Fruit fly (Drosophila melanogaster) whole organism, embryonic: ENCODE data around the gene CG32647.

ENCODE experiments used
- Abd-B ChIP-seq: fragments of 200-800 bp; sonication (Bioruptor generic); optimal IDR thresholded peaks from 2 replicates; lab custom pipeline; 2018; ENCODE audit warnings: missing biosample characterization, mild to moderate bottlenecking, missing genetic modification characterization, moderate library complexity
- Ada2b ChIP-seq: fragments of 200-800 bp; sonication (Bioruptor generic); IDR thresholded peaks from 2 replicates; pipeline ENCODE4 v1.3.6; 2022; ENCODE audit warnings: missing biosample characterization, missing genetic modification characterization
- Aef1 ChIP-seq: fragments of 200-800 bp; sonication (Bioruptor generic); IDR thresholded peaks from 3 replicates; pipeline ENCODE4 v1.3.6; 2022; ENCODE audit warnings: missing biosample characterization, missing genetic modification characterization
- CG12155 ChIP-seq: fragments of 200-800 bp; sonication (Bioruptor generic); optimal IDR thresholded peaks from 3 replicates; lab custom pipeline; 2016; ENCODE audit warnings: missing biosample characterization, missing genetic modification characterization
- CG1529 ChIP-seq: fragments of 200-800 bp; sonication (Bioruptor generic); optimal IDR thresholded peaks from 3 replicates; lab custom pipeline; 2018; ENCODE audit warnings: missing biosample characterization, missing genetic modification characterization
- CG1602 ChIP-seq: fragments of 200-800 bp; sonication (Bioruptor generic); optimal IDR thresholded peaks from 3 replicates; lab custom pipeline; 2016; ENCODE audit warnings: missing biosample characterization, missing genetic modification characterization
- CG16815 ChIP-seq: fragments of 200-800 bp; sonication (Bioruptor generic); optimal IDR thresholded peaks from 3 replicates; lab custom pipeline; 2017; ENCODE audit warnings: missing biosample characterization, mild to moderate bottlenecking, missing genetic modification characterization
- CG16863 ChIP-seq: fragments of 200-800 bp; sonication (Bioruptor generic); optimal IDR thresholded peaks from 3 replicates; lab custom pipeline; 2016; ENCODE audit warnings: missing biosample characterization, missing genetic modification characterization
- CG17385 ChIP-seq: fragments of 200-800 bp; sonication (Bioruptor generic); optimal IDR thresholded peaks from 3 replicates; lab custom pipeline; 2018; ENCODE audit warnings: missing biosample characterization, mild to moderate bottlenecking, missing genetic modification characterization
- CG17912 ChIP-seq: fragments of 200-800 bp; sonication (Bioruptor generic); optimal IDR thresholded peaks from 2 replicates; lab custom pipeline; 2018; ENCODE audit warnings: missing biosample characterization, mild to moderate bottlenecking, missing genetic modification characterization
- CG1792 ChIP-seq: fragments of 200-800 bp; sonication (Bioruptor generic); optimal IDR thresholded peaks from 2 replicates; lab custom pipeline; 2016; ENCODE audit warnings: missing biosample characterization, missing genetic modification characterization
- CG18262 ChIP-seq: fragments of 200-800 bp; optimal IDR thresholded peaks from 3 replicates; lab custom pipeline; 2019; ENCODE audit warnings: missing biosample characterization, mild to moderate bottlenecking, missing genetic modification characterization, moderate library complexity
- CG2202 ChIP-seq: fragments of 200-800 bp; sonication (Bioruptor generic); optimal IDR thresholded peaks from 2 replicates; lab custom pipeline; 2018; ENCODE audit warnings: missing biosample characterization, mild to moderate bottlenecking, missing genetic modification characterization
- CG32767 ChIP-seq: fragments of 200-800 bp; sonication (Bioruptor generic); IDR thresholded peaks from 2 replicates; pipeline ENCODE4 v1.3.6; 2022; ENCODE audit warnings: missing biosample characterization, missing genetic modification characterization
- CG4854 ChIP-seq: fragments of 200-800 bp; sonication (Bioruptor generic); optimal IDR thresholded peaks from 2 replicates; lab custom pipeline; 2016; ENCODE audit warnings: missing biosample characterization, missing genetic modification characterization, inconsistent platforms
- CG5180 ChIP-seq: fragments of 200-800 bp; sonication (Bioruptor generic); optimal IDR thresholded peaks from 3 replicates; lab custom pipeline; 2017; ENCODE audit warnings: missing biosample characterization, missing genetic modification characterization, mild to moderate bottlenecking, moderate library complexity, missing genetic modification reagents
- CG6791 ChIP-seq: fragments of 200-800 bp; sonication (Bioruptor generic); IDR thresholded peaks from 3 replicates; pipeline ENCODE4 v1.3.6; 2022; ENCODE audit warnings: missing biosample characterization, missing genetic modification characterization; ENCODE audit not compliant: partially characterized antibody
- CG7786 ChIP-seq: fragments of 200-800 bp; sonication (Bioruptor generic); optimal IDR thresholded peaks from 2 replicates; lab custom pipeline; 2016; ENCODE audit warnings: missing biosample characterization, missing genetic modification characterization
- CG8290 ChIP-seq, 3 experiments: fragments of 200-800 bp; sonication (Bioruptor generic); optimal IDR thresholded peaks; 2 replicates each; lab custom pipeline; 2016 to 2019; ENCODE audit warnings: missing biosample characterization in 3 of 3, missing genetic modification characterization in 3 of 3, mild to moderate bottlenecking in 2 of 3, moderate library complexity in 1 of 3
- CG9437 ChIP-seq: fragments of 200-800 bp; sonication (Bioruptor generic); optimal IDR thresholded peaks from 2 replicates; lab custom pipeline; 2018; ENCODE audit warnings: missing biosample characterization, mild to moderate bottlenecking, missing genetic modification characterization
- CkIIα-i1 ChIP-seq: fragments of 200-800 bp; sonication (Bioruptor generic); IDR thresholded peaks from 2 replicates; pipeline ENCODE4 v1.3.6; 2022; ENCODE audit warnings: missing biosample characterization, missing genetic modification characterization
- ERR ChIP-seq: fragments of 200-800 bp; sonication (Bioruptor generic); optimal IDR thresholded peaks from 2 replicates; lab custom pipeline; 2016; ENCODE audit warnings: missing biosample characterization, missing genetic modification characterization
- Gsc ChIP-seq: fragments of 200-800 bp; sonication (Bioruptor generic); IDR thresholded peaks from 2 replicates; pipeline ENCODE4 v1.3.6; 2022; ENCODE audit warnings: missing biosample characterization, missing genetic modification characterization
- Hmr ChIP-seq: fragments of 200-800 bp; sonication (Bioruptor generic); optimal IDR thresholded peaks from 3 replicates; lab custom pipeline; 2017; ENCODE audit warnings: mild to moderate bottlenecking, missing biosample characterization, missing genetic modification reagents, missing genetic modification characterization
- Max ChIP-seq: fragments of 200-800 bp; sonication (Bioruptor generic); optimal IDR thresholded peaks from 2 replicates; lab custom pipeline; 2016; ENCODE audit warnings: missing biosample characterization, mild to moderate bottlenecking, missing genetic modification characterization
- NC2α ChIP-seq: fragments of 200-800 bp; sonication (Bioruptor generic); optimal IDR thresholded peaks from 2 replicates; lab custom pipeline; 2016; ENCODE audit warnings: missing biosample characterization, missing genetic modification characterization
- Nf-YC ChIP-seq: fragments of 200-800 bp; optimal IDR thresholded peaks from 3 replicates; lab custom pipeline; 2019; ENCODE audit warnings: missing biosample characterization, mild to moderate bottlenecking, missing genetic modification characterization, moderate library complexity
- Pdp1 ChIP-seq, 2 experiments: fragments of 200-800 bp; sonication (Bioruptor generic); optimal IDR thresholded peaks; 3 replicates each; lab custom pipeline; 2016; ENCODE audit warnings: missing biosample characterization in 2 of 2, missing genetic modification characterization in 2 of 2, mild to moderate bottlenecking in 1 of 2, moderate library complexity in 1 of 2
- Rfx ChIP-seq: fragments of 200-800 bp; sonication (Bioruptor generic); IDR thresholded peaks from 2 replicates; pipeline ENCODE4 v1.3.6; 2022; ENCODE audit warnings: missing biosample characterization, missing genetic modification characterization
- Sox102F ChIP-seq: fragments of 200-800 bp; sonication (Bioruptor generic); optimal IDR thresholded peaks from 2 replicates; lab custom pipeline; 2018; ENCODE audit warnings: missing biosample characterization, mild to moderate bottlenecking, missing genetic modification characterization, moderate library complexity
- amos ChIP-seq: fragments of 200-800 bp; sonication (Bioruptor generic); IDR thresholded peaks from 2 replicates; pipeline ENCODE4 v1.3.6; 2022; ENCODE audit warnings: missing biosample characterization, missing genetic modification characterization; ENCODE audit not compliant: partially characterized antibody
- bcd ChIP-seq: fragments of 200-800 bp; sonication (Bioruptor generic); optimal IDR thresholded peaks from 2 replicates; lab custom pipeline; 2017; ENCODE audit warnings: missing biosample characterization, mild to moderate bottlenecking, missing genetic modification characterization
- br ChIP-seq: fragments of >200 bp; optimal IDR thresholded peaks from 2 replicates; lab custom pipeline; 2017
- en ChIP-seq: fragments of 200-800 bp; sonication (Bioruptor generic); optimal IDR thresholded peaks from 2 replicates; lab custom pipeline; 2016; ENCODE audit warnings: missing biosample characterization, missing genetic modification characterization
- esg ChIP-seq: fragments of 200-800 bp; sonication (Bioruptor generic); conservative IDR thresholded peaks from 2 replicates; pipeline ENCODE4 v1.3.6; 2022; ENCODE audit warnings: missing biosample characterization, missing genetic modification characterization
- gcm ChIP-seq: fragments of 200-800 bp; sonication (Bioruptor generic); optimal IDR thresholded peaks from 2 replicates; lab custom pipeline; 2019; ENCODE audit warnings: missing biosample characterization, mild to moderate bottlenecking, missing genetic modification characterization, moderate library complexity
- gfzf ChIP-seq: fragments of 200-800 bp; sonication (Bioruptor generic); optimal IDR thresholded peaks from 2 replicates; lab custom pipeline; 2016; ENCODE audit warnings: missing biosample characterization, mild to moderate bottlenecking, missing genetic modification characterization, moderate library complexity
- hth ChIP-seq: fragments of >200 bp; optimal IDR thresholded peaks from 2 replicates; lab custom pipeline; 2017; ENCODE audit warnings: inconsistent platforms
- nerfin-1 ChIP-seq: fragments of 200-800 bp; sonication (Bioruptor generic); optimal IDR thresholded peaks from 3 replicates; lab custom pipeline; 2019; ENCODE audit warnings: missing biosample characterization, mild to moderate bottlenecking, missing genetic modification characterization, moderate library complexity
- oc ChIP-seq: fragments of 200-800 bp; sonication (Bioruptor generic); optimal IDR thresholded peaks from 2 replicates; lab custom pipeline; 2018; ENCODE audit warnings: missing biosample characterization, mild to moderate bottlenecking, missing genetic modification characterization, moderate library complexity
- otp ChIP-seq: fragments of 200-800 bp; sonication (Bioruptor generic); IDR thresholded peaks from 3 replicates; pipeline ENCODE4, ENCODE4 v1.3.6; 2022; ENCODE audit warnings: missing biosample characterization, missing genetic modification characterization
- pho ChIP-seq: fragments of 200-800 bp; sonication (Bioruptor generic); optimal IDR thresholded peaks from 2 replicates; lab custom pipeline; 2016; ENCODE audit warnings: missing biosample characterization, missing genetic modification characterization
- schlank ChIP-seq: fragments of 200-800 bp; sonication (Bioruptor generic); optimal IDR thresholded peaks from 2 replicates; lab custom pipeline; 2018; ENCODE audit warnings: missing biosample characterization, mild to moderate bottlenecking, missing genetic modification characterization
- sna ChIP-seq: fragments of 200-800 bp; sonication (Bioruptor generic); IDR thresholded peaks from 2 replicates; pipeline ENCODE4 v1.3.6; 2022; ENCODE audit warnings: missing biosample characterization, missing genetic modification characterization; ENCODE audit not compliant: partially characterized antibody
- vfl ChIP-seq: fragments of 200-800 bp; sonication (Bioruptor generic); optimal IDR thresholded peaks from 2 replicates; lab custom pipeline; 2016; ENCODE audit warnings: missing biosample characterization, missing genetic modification characterization
- z ChIP-seq: fragments of 200-800 bp; sonication (Bioruptor generic); IDR thresholded peaks from 3 replicates; pipeline ENCODE4 v1.3.6; 2022; ENCODE audit warnings: missing biosample characterization, missing genetic modification characterization

Gene CG32647

DNA sequence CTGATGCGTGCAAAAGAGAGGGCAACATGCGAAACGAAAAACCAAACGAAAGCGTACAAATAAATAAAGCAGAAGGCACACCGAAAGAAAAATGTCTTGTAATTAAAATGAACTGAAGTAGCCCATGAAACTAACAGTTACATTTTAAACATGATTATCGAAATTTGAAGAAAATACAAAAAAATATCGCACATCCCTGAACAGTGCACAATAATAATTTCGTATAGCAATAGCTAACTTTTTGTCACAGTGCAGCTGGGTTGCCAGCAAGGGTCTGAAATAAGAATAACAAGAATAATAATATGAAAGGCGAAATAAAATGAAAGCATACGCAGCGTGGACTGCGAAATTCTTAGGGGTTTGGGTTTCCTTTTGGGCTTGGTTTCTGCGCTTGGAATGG lies 32.6 kb downstream of the CG32647 start (continued):
- TF ChIP-seq CG5180 (GFP tag; lab: Kevin White, UChicago) (peak; percentile 89), hth (lab: Kevin White, UChicago) (no peak), oc (peak; percentile 98), Max (GFP tag; lab: Kevin White, UChicago) (peak; percentile 99), CG17912 (GFP tag; lab: Kevin White, UChicago) (no peak), CkIIα-i1 (peak; percentile 95), sna (GFP tag; lab: Robert Waterston, UW) (no peak), CG12155 (GFP tag; lab: Kevin White, UChicago) (peak; percentile 99), CG7786 (GFP tag; lab: Kevin White, UChicago) (peak; percentile 100), Nf-YC (tag; lab: Kevin White, UChicago) (peak; percentile 84), schlank (tag; lab: Kevin White, UChicago) (peak; percentile 97), CG1792 (peak; percentile 99), CG1602 (GFP tag; lab: Kevin White, UChicago) (peak; percentile 99), ERR (peak; percentile 99), bcd (GFP tag; lab: Kevin White, UChicago) (peak; percentile 99), CG4854 (GFP tag; lab: Kevin White, UChicago) (peak; percentile 99), CG8290 (GFP tag; optimal IDR thresholded peaks at IDR 0.05; lab: Kevin White, UChicago) (peak; percentile 98), CG8290 (tag; optimal IDR thresholded peaks at IDR 0.05; lab: Kevin White, UChicago) (peak; percentile 84 to 98), vfl (GFP tag; lab: Kevin White, UChicago) (peak; percentile 99), CG18262 (tag; lab: Kevin White, UChicago) (peak; percentile 99), Hmr (peak; percentile 99), br (lab: Kevin White, UChicago) (no peak), CG32767 (GFP tag; lab: Robert Waterston, UW) (peak; percentile 98), Abd-B (GFP tag; lab: Kevin White, UChicago) (peak; percentile 99), Rfx (GFP tag; lab: Robert Waterston, UW) (peak; percentile 99), CG9437 (GFP tag; lab: Kevin White, UChicago) (peak; percentile 94), esg (GFP tag; lab: Robert Waterston, UW) (peak; percentile 99), CG2202 (tag; lab: Kevin White, UChicago) (peak; percentile 66), gfzf (GFP tag; lab: Kevin White, UChicago) (peak; percentile 44), Pdp1 (GFP tag; optimal IDR thresholded peaks at IDR 0.05; lab: Kevin White, UChicago) (peak; percentile 88 to 99), nerfin-1 (tag; lab: Kevin White, UChicago) (peak; percentile 97), pho (GFP tag; lab: Kevin White, UChicago) (peak; percentile 99), NC2α (GFP tag; lab: Kevin White, UChicago) (peak; percentile 99), CG16815 (peak; percentile 99), z (GFP tag; lab: Robert Waterston, UW) (peak; percentile 86), gcm (GFP tag; lab: Kevin White, UChicago) (peak; percentile 98), otp (GFP tag; lab: Robert Waterston, UW) (peak; percentile 99), CG6791 (GFP tag; lab: Robert Waterston, UW) (no peak), CG17385 (GFP tag; lab: Kevin White, UChicago) (peak; percentile 93), Ada2b (GFP tag; lab: Robert Waterston, UW) (peak; percentile 99), CG16863 (GFP tag; lab: Kevin White, UChicago) (peak; percentile 99), CG1529 (GFP tag; lab: Kevin White, UChicago) (peak; percentile 98), Gsc (GFP tag; lab: Robert Waterston, UW) (peak; percentile 98), Aef1 (GFP tag; lab: Robert Waterston, UW) (peak; percentile 99), en (GFP tag; lab: Kevin White, UChicago) (peak; percentile 91), amos (GFP tag; lab: Robert Waterston, UW) (no peak), Sox102F (GFP tag; lab: Kevin White, UChicago) (peak; percentile 99)
- TF ChIP-seq, all 482 proteins: peak for 436
